Worm (Caenorhabditis elegans): ENCODE data around the gene F35C11.3.

- TF ChIP-seq med-1 (GFP tag; optimal IDR thresholded peaks at IDR 0.05; ENCODE audit: insufficient read depth) (no peak), klf-2 (GFP tag; conservative IDR thresholded peaks at IDR 0.05) (no peak), flt-1 (GFP tag; IDR thresholded peaks at IDR 0.05) (no peak), cog-1 (tag; optimal IDR thresholded peaks at IDR 0.05) (no peak), ztf-23 (GFP tag; IDR thresholded peaks at IDR 0.05) (no peak)
These were observed 22.8 kb downstream of the F35C11.3 start, which contains the start of gene K01C8.2 for ce11 chrII:8269351-8269750.

Measured in whole organism, midembryonic.